Fruit fly (Drosophila melanogaster): ENCODE results near the gene IP3K2.

IP3K2 gene

DNA sequence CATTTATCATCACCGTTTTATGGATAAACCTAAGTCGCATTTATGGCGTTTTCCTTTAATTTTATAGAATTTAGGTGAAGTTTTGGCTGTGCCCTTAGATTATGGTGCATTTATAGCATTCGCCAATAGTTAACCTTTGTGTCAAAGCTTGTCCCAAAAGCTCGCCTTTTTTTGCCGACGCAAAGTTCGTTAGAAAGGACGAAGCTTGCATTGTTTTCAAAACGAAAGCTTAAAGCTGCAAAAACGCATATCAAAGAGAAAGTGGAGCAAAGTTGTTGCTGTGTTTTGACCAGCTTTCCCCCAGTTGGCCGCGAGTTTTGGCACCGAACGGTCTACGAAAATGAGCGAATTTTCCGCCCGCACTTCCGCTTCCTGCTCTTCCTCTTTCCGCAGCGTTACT is 55.5 kb downstream of the IP3K2 start, which contains the start of gene Syt12:
Gene Syt12, plus strand, starts transcription at position 301 of the 400 bp plus-strand sequence.
- TF ChIP-seq CG32121 (GFP tag; IDR thresholded peaks at IDR 0.05) (no peak), CG17806 (tag; optimal IDR thresholded peaks at IDR 0.05) (no peak), fd96Ca (GFP tag; IDR thresholded peaks at IDR 0.05) (no peak), CG13204 (GFP tag; optimal IDR thresholded peaks at IDR 0.05) (no peak), Ets98B (GFP tag; IDR thresholded peaks at IDR 0.05) (no peak), Pif1A (GFP tag; optimal IDR thresholded peaks at IDR 0.05) (no peak), CG15710 (tag; optimal IDR thresholded peaks at IDR 0.05) (no peak), CG8159 (tag; optimal IDR thresholded peaks at IDR 0.05) (no peak), rn (GFP tag; IDR thresholded peaks at IDR 0.05) (no peak), CG8301 (tag; optimal IDR thresholded peaks at IDR 0.05) (no peak), Snoo (tag; optimal IDR thresholded peaks at IDR 0.05) (no peak), CG9948 (tag; optimal IDR thresholded peaks at IDR 0.05) (no peak), gl (tag; optimal IDR thresholded peaks at IDR 0.05) (no peak), CG4496 (GFP tag; IDR thresholded peaks at IDR 0.05) (no peak; the same call in 2 of the 3 replicates), CG10348 (GFP tag; IDR thresholded peaks at IDR 0.05) (no peak), EcR (GFP tag; optimal IDR thresholded peaks at IDR 0.05) (no peak)

DNA sequence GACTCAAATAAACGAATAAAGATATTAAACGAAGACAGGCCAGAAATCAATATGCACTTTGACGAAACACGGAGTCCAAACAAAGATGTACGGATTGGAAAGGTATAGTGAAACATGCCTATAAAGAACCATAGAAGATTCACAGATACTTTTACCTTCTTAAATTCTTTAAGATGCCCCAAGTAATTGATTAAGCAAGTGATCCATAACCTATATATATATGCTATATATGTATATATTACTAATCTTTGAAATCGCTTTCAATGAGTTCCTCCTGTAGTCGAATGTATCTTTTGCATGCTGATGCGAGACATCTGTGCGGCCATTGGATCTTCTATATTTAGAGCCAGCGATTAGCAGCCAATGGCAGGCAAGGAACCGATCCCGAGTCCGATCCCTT is 64.7 kb downstream of the IP3K2 start, which contains the start of gene dmrt11E:
Gene dmrt11E, plus strand, starts transcription at position 43 of the 400 bp plus-strand sequence.
- TF ChIP-seq Pif1A (GFP tag; optimal IDR thresholded peaks at IDR 0.05) (no peak), EcR (GFP tag; optimal IDR thresholded peaks at IDR 0.05) (no peak), CG32121 (GFP tag; IDR thresholded peaks at IDR 0.05) (peak; percentile 27; the same call in 1 of the 2 replicates), CG15710 (tag; optimal IDR thresholded peaks at IDR 0.05) (peak; percentile 59), CG8159 (tag; optimal IDR thresholded peaks at IDR 0.05) (peak; percentile 60), CG12605 (GFP tag; IDR thresholded peaks at IDR 0.05) (no peak), CG4496 (GFP tag; IDR thresholded peaks at IDR 0.05) (peak; percentile 64; the same call in 2 of the 3 replicates), CG9948 (tag; optimal IDR thresholded peaks at IDR 0.05) (peak; percentile 46), CG13204 (GFP tag; optimal IDR thresholded peaks at IDR 0.05) (no peak), Ets98B (GFP tag; IDR thresholded peaks at IDR 0.05) (peak; percentile 34; the same call in 1 of the 2 replicates), CG17806 (tag; optimal IDR thresholded peaks at IDR 0.05) (peak; percentile 56), CG34367 (tag; optimal IDR thresholded peaks at IDR 0.05) (peak; percentile 42), gl (tag; optimal IDR thresholded peaks at IDR 0.05) (peak; percentile 16), CG14655 (GFP tag; optimal IDR thresholded peaks at IDR 0.05) (peak; percentile 58), rn (GFP tag; IDR thresholded peaks at IDR 0.05) (no peak), CG8301 (tag; optimal IDR thresholded peaks at IDR 0.05) (peak; percentile 40)

- TF ChIP-seq CG17806 (tag; optimal IDR thresholded peaks at IDR 0.05) = no peak
- TF ChIP-seq CG9948 (tag; optimal IDR thresholded peaks at IDR 0.05) = no peak
- no peak for TF ChIP-seq CG13204 (GFP tag; optimal IDR thresholded peaks at IDR 0.05)
- TF ChIP-seq CG14655 (GFP tag; optimal IDR thresholded peaks at IDR 0.05) = no peak
- no peak for TF ChIP-seq Ets98B (GFP tag; IDR thresholded peaks at IDR 0.05)
- no peak for TF ChIP-seq rn (GFP tag; IDR thresholded peaks at IDR 0.05)
- no peak for TF ChIP-seq CG10348 (GFP tag; IDR thresholded peaks at IDR 0.05)
- TF ChIP-seq Pif1A (GFP tag; optimal IDR thresholded peaks at IDR 0.05) = no peak
- TF ChIP-seq fd96Ca (GFP tag; IDR thresholded peaks at IDR 0.05) = no peak
- TF ChIP-seq EcR (GFP tag; optimal IDR thresholded peaks at IDR 0.05) = no peak
- TF ChIP-seq gl (tag; optimal IDR thresholded peaks at IDR 0.05) = no peak
These were observed 66.0 kb downstream of the IP3K2 start for dm6 chrX:13369438-13369837.

- no peak for TF ChIP-seq Pif1B (GFP tag; optimal IDR thresholded peaks at IDR 0.05)
- TF ChIP-seq CG9948 (tag; optimal IDR thresholded peaks at IDR 0.05) = no peak
- no peak for TF ChIP-seq CG8301 (tag; optimal IDR thresholded peaks at IDR 0.05)
- TF ChIP-seq gl (tag; optimal IDR thresholded peaks at IDR 0.05) = no peak
- no peak for TF ChIP-seq CG17806 (tag; optimal IDR thresholded peaks at IDR 0.05)
- no peak for TF ChIP-seq CG12605 (GFP tag; IDR thresholded peaks at IDR 0.05)
- no peak for TF ChIP-seq Snoo (tag; optimal IDR thresholded peaks at IDR 0.05)
- no peak for TF ChIP-seq CG10348 (GFP tag; IDR thresholded peaks at IDR 0.05)
- TF ChIP-seq D1 (tag; optimal IDR thresholded peaks at IDR 0.05) = no peak
- no peak for TF ChIP-seq CG13204 (GFP tag; optimal IDR thresholded peaks at IDR 0.05)
- no peak for TF ChIP-seq CG8159 (tag; optimal IDR thresholded peaks at IDR 0.05)
These were observed 66.9 kb downstream of the IP3K2 start, which contains the start of gene CG1640 for dm6 chrX:13370306-13370705. Gene CG1640 (plus strand): TSS chrX:13370606.

- no peak for TF ChIP-seq CG17806 (tag; optimal IDR thresholded peaks at IDR 0.05)
- no peak for TF ChIP-seq Snoo (tag; optimal IDR thresholded peaks at IDR 0.05)
- TF ChIP-seq CG32121 (GFP tag; IDR thresholded peaks at IDR 0.05) = peak; percentile 28; the same call in 1 of the 2 replicates
- peak; percentile 17; the same call in 1 of the 2 replicates for TF ChIP-seq Ets98B (GFP tag; IDR thresholded peaks at IDR 0.05)
- TF ChIP-seq Pif1A (GFP tag; optimal IDR thresholded peaks at IDR 0.05) = no peak
- TF ChIP-seq CG8159 (tag; optimal IDR thresholded peaks at IDR 0.05) = no peak
- TF ChIP-seq D1 (tag; optimal IDR thresholded peaks at IDR 0.05) = no peak
- peak; percentile 54; the same call in 2 of the 3 replicates for TF ChIP-seq CG4496 (GFP tag; IDR thresholded peaks at IDR 0.05)
- no peak for TF ChIP-seq gl (tag; optimal IDR thresholded peaks at IDR 0.05)
- TF ChIP-seq CG14655 (GFP tag; optimal IDR thresholded peaks at IDR 0.05) = no peak
- no peak for TF ChIP-seq EcR (GFP tag; optimal IDR thresholded peaks at IDR 0.05)
- TF ChIP-seq CG15710 (tag; optimal IDR thresholded peaks at IDR 0.05) = no peak
- no peak for TF ChIP-seq CG34367 (tag; optimal IDR thresholded peaks at IDR 0.05)
- no peak for TF ChIP-seq CG9948 (tag; optimal IDR thresholded peaks at IDR 0.05)
- TF ChIP-seq Pif1B (GFP tag; optimal IDR thresholded peaks at IDR 0.05) = no peak
- TF ChIP-seq rn (GFP tag; IDR thresholded peaks at IDR 0.05) = no peak
These were observed 67.6 kb downstream of the IP3K2 start for dm6 chrX:13370826-13371703.
